Worm (Caenorhabditis elegans): ENCODE results near the gene enu-3.6.
A peak's percentile ranks its signal among the peaks of the same experiment; 100 is the strongest.

ce11 chrIII:10746406-10746807, 3.8 kb upstream of the enu-3.6 start:
- TF ChIP-seq nhr-237 (tag; optimal IDR thresholded peaks at IDR 0.05) (no peak), unc-39 (tag; optimal IDR thresholded peaks at IDR 0.05) (no peak), fkh-10 (GFP tag; optimal IDR thresholded peaks at IDR 0.05) (no peak), nhr-11 (tag; optimal IDR thresholded peaks at IDR 0.05) (no peak), daf-12 (tag; optimal IDR thresholded peaks at IDR 0.05) (no peak), snpc-4 (tag; optimal IDR thresholded peaks at IDR 0.05) (no peak), nhr-25 (tag; optimal IDR thresholded peaks at IDR 0.05) (no peak), R02D3.7 (tag; optimal IDR thresholded peaks at IDR 0.05) (no peak), pqm-1 (tag; optimal IDR thresholded peaks at IDR 0.05) (no peak), ceh-82 (tag; optimal IDR thresholded peaks at IDR 0.05) (peak; percentile 14), ZK546.5 (tag; optimal IDR thresholded peaks at IDR 0.05) (no peak), ama-1 (optimal IDR thresholded peaks at IDR 0.05) (no peak)
